Fruit fly (Drosophila melanogaster) whole organism, embryonic: ENCODE results near the gene Mgat4b.

ENCODE experiments used
- CG10274 ChIP-seq: fragments of 200-800 bp; sonication (Bioruptor generic); optimal IDR thresholded peaks from 3 replicates; lab custom pipeline; 2017; ENCODE audit warnings: missing biosample characterization, mild to moderate bottlenecking, missing genetic modification characterization
- CG1233 ChIP-seq: fragments of 200-800 bp; sonication (Bioruptor generic); optimal IDR thresholded peaks from 4 replicates; lab custom pipeline; 2018; ENCODE audit warnings: missing biosample characterization, mild to moderate bottlenecking, missing genetic modification characterization
- CG13624 ChIP-seq: fragments of 200-800 bp; sonication (Bioruptor generic); optimal IDR thresholded peaks from 2 replicates; lab custom pipeline; 2016; ENCODE audit warnings: missing biosample characterization, missing genetic modification characterization
- CG17328 ChIP-seq: fragments of 200-800 bp; sonication (Bioruptor generic); IDR thresholded peaks from 2 replicates; pipeline ENCODE4 v1.3.6; 2022; ENCODE audit warnings: missing biosample characterization, missing genetic modification characterization
- CG17912 ChIP-seq: fragments of 200-800 bp; sonication (Bioruptor generic); optimal IDR thresholded peaks from 2 replicates; lab custom pipeline; 2018; ENCODE audit warnings: missing biosample characterization, mild to moderate bottlenecking, missing genetic modification characterization
- CG1792 ChIP-seq: fragments of 200-800 bp; sonication (Bioruptor generic); optimal IDR thresholded peaks from 2 replicates; lab custom pipeline; 2016; ENCODE audit warnings: missing biosample characterization, missing genetic modification characterization
- CG18599 ChIP-seq: fragments of 200-800 bp; sonication (Bioruptor generic); optimal IDR thresholded peaks from 3 replicates; lab custom pipeline; 2017; ENCODE audit warnings: missing biosample characterization, missing genetic modification characterization, mild to moderate bottlenecking, moderate library complexity, missing genetic modification reagents
- CG31441 ChIP-seq: fragments of 200-800 bp; sonication (Bioruptor generic); IDR thresholded peaks from 2 replicates; pipeline ENCODE4 v1.3.6; 2022; ENCODE audit warnings: missing biosample characterization, missing genetic modification characterization
- CG42726 ChIP-seq: fragments of 200-800 bp; sonication (Bioruptor generic); IDR thresholded peaks from 2 replicates; pipeline ENCODE4 v1.3.6; 2022; ENCODE audit warnings: missing biosample characterization, missing genetic modification characterization; ENCODE audit not compliant: partially characterized antibody
- CG7271 ChIP-seq: fragments of 200-800 bp; sonication (Bioruptor generic); optimal IDR thresholded peaks from 2 replicates; lab custom pipeline; 2018; ENCODE audit warnings: missing biosample characterization, mild to moderate bottlenecking, missing genetic modification characterization, moderate library complexity
- CG7786 ChIP-seq: fragments of 200-800 bp; sonication (Bioruptor generic); optimal IDR thresholded peaks from 2 replicates; lab custom pipeline; 2016; ENCODE audit warnings: missing biosample characterization, missing genetic modification characterization
- CG8359 ChIP-seq: fragments of 200-800 bp; sonication (Bioruptor generic); optimal IDR thresholded peaks from 2 replicates; lab custom pipeline; 2017; ENCODE audit warnings: missing biosample characterization, mild to moderate bottlenecking, missing genetic modification characterization, borderline replicate concordance
- CG9797 ChIP-seq: fragments of 200-800 bp; sonication (Bioruptor generic); optimal IDR thresholded peaks from 3 replicates; lab custom pipeline; 2018; ENCODE audit warnings: missing biosample characterization, mild to moderate bottlenecking, missing genetic modification characterization
- D ChIP-seq, 2 experiments: fragments of 200-800 bp in 1 of 2; fragments of >200 bp in 1 of 2; sonication (Bioruptor generic) in 1 of 2; optimal IDR thresholded peaks; 2 replicates in 1 of 2; 3 replicates in 1 of 2; lab custom pipeline; 2017; ENCODE audit warnings: mild to moderate bottlenecking in 1 of 2, missing biosample characterization in 1 of 2, missing genetic modification characterization in 1 of 2, missing genetic modification reagents in 1 of 2
- Dfd ChIP-seq, 2 experiments: fragments of >200 bp; optimal IDR thresholded peaks; 2 replicates each; lab custom pipeline; 2017; ENCODE audit warnings: missing biosample characterization in 2 of 2, missing genetic modification characterization in 2 of 2
- Drgx ChIP-seq: fragments of 200-800 bp; sonication (Bioruptor generic); IDR thresholded peaks from 2 replicates; pipeline ENCODE4 v1.3.6; 2022; ENCODE audit warnings: missing biosample characterization, missing genetic modification characterization
- Hey ChIP-seq: fragments of 200-800 bp; sonication (Bioruptor generic); optimal IDR thresholded peaks from 3 replicates; lab custom pipeline; 2018; ENCODE audit warnings: missing biosample characterization, mild to moderate bottlenecking, missing genetic modification characterization
- Hr39 ChIP-seq: fragments of >200 bp; optimal IDR thresholded peaks from 2 replicates; lab custom pipeline; 2017
- NC2α ChIP-seq: fragments of 200-800 bp; sonication (Bioruptor generic); optimal IDR thresholded peaks from 2 replicates; lab custom pipeline; 2016; ENCODE audit warnings: missing biosample characterization, missing genetic modification characterization
- Oli ChIP-seq: fragments of 200-800 bp; sonication (Bioruptor generic); optimal IDR thresholded peaks from 2 replicates; lab custom pipeline; 2018; ENCODE audit warnings: missing biosample characterization, mild to moderate bottlenecking, missing genetic modification characterization, moderate library complexity
- Opbp ChIP-seq: fragments of 200-800 bp; sonication (Bioruptor generic); IDR thresholded peaks from 3 replicates; pipeline ENCODE4 v1.3.6; 2022; ENCODE audit warnings: missing biosample characterization, missing genetic modification characterization; ENCODE audit not compliant: partially characterized antibody
- PHDP ChIP-seq: fragments of 200-800 bp; sonication (Bioruptor generic); optimal IDR thresholded peaks from 3 replicates; lab custom pipeline; 2018; ENCODE audit warnings: missing biosample characterization, mild to moderate bottlenecking, missing genetic modification characterization, moderate library complexity
- Ptx1 ChIP-seq: fragments of 200-800 bp; sonication (Bioruptor generic); IDR thresholded peaks from 2 replicates; pipeline ENCODE4 v1.3.6; 2022; ENCODE audit warnings: missing biosample characterization, missing genetic modification characterization
- TFAM ChIP-seq: fragments of 200-800 bp; sonication (Bioruptor generic); optimal IDR thresholded peaks from 2 replicates; lab custom pipeline; 2017; ENCODE audit warnings: missing biosample characterization, missing genetic modification characterization, inconsistent platforms
- Taf1 ChIP-seq: fragments of 200-800 bp; sonication (Bioruptor generic); IDR thresholded peaks from 2 replicates; pipeline ENCODE4 v1.3.6; 2022; ENCODE audit warnings: missing biosample characterization, missing genetic modification characterization
- Usf ChIP-seq: fragments of 200-800 bp; sonication (Bioruptor generic); optimal IDR thresholded peaks from 2 replicates; lab custom pipeline; 2017; ENCODE audit warnings: missing genotype, missing biosample characterization, missing genetic modification characterization
- aop ChIP-seq: fragments of 200-800 bp; sonication (Bioruptor generic); IDR thresholded peaks from 2 replicates; pipeline ENCODE4 v1.3.6; 2022; ENCODE audit warnings: missing biosample characterization, missing genetic modification characterization
- ash1 ChIP-seq: fragments of 200-800 bp; sonication (Bioruptor generic); optimal IDR thresholded peaks from 2 replicates; lab custom pipeline; 2018; ENCODE audit warnings: missing biosample characterization, mild to moderate bottlenecking, missing genetic modification characterization
- az2 ChIP-seq: fragments of 200-800 bp; sonication (Bioruptor generic); optimal IDR thresholded peaks from 3 replicates; lab custom pipeline; 2016; ENCODE audit warnings: missing biosample characterization, missing genetic modification characterization
- bbx ChIP-seq: fragments of 200-800 bp; sonication (Bioruptor generic); IDR thresholded peaks from 2 replicates; pipeline ENCODE4 v1.3.6; 2022; ENCODE audit warnings: missing biosample characterization, missing genetic modification characterization; ENCODE audit not compliant: partially characterized antibody
- bigmax ChIP-seq: fragments of 200-800 bp; sonication (Bioruptor generic); optimal IDR thresholded peaks from 2 replicates; lab custom pipeline; 2018; ENCODE audit warnings: missing biosample characterization, mild to moderate bottlenecking, missing genetic modification characterization
- chif ChIP-seq, 2 experiments: fragments of 200-800 bp; sonication (Bioruptor generic); optimal IDR thresholded peaks; 3 replicates each; lab custom pipeline; 2016; ENCODE audit warnings: missing biosample characterization in 2 of 2, missing genetic modification characterization in 2 of 2
- da ChIP-seq: fragments of 200-800 bp; sonication (Bioruptor generic); optimal IDR thresholded peaks from 2 replicates; lab custom pipeline; 2016; ENCODE audit warnings: missing biosample characterization, missing genetic modification characterization
- dm ChIP-seq: fragments of 200-800 bp; sonication (Bioruptor generic); optimal IDR thresholded peaks from 3 replicates; lab custom pipeline; 2016; ENCODE audit warnings: missing biosample characterization, missing genetic modification characterization
- ems ChIP-seq: fragments of 200-800 bp; sonication (Bioruptor generic); optimal IDR thresholded peaks from 3 replicates; lab custom pipeline; 2016; ENCODE audit warnings: missing biosample characterization, missing genetic modification characterization
- ewg ChIP-seq: fragments of 200-800 bp; sonication (Bioruptor generic); optimal IDR thresholded peaks from 3 replicates; lab custom pipeline; 2017; ENCODE audit warnings: mild to moderate bottlenecking, missing biosample characterization, missing genetic modification reagents, missing genetic modification characterization
- eyg ChIP-seq: fragments of 200-800 bp; sonication (Bioruptor generic); optimal IDR thresholded peaks from 3 replicates; lab custom pipeline; 2016; ENCODE audit warnings: missing biosample characterization, missing genetic modification characterization
- gce ChIP-seq: fragments of 200-800 bp; sonication (Bioruptor generic); IDR thresholded peaks from 3 replicates; pipeline ENCODE4 v1.3.6; 2022; ENCODE audit warnings: missing biosample characterization, missing genetic modification characterization
- h ChIP-seq: fragments of >200 bp; optimal IDR thresholded peaks from 2 replicates; lab custom pipeline; 2017
- lmd ChIP-seq: fragments of 200-800 bp; sonication (Bioruptor generic); IDR thresholded peaks from 2 replicates; pipeline ENCODE4 v1.3.6; 2022; ENCODE audit warnings: missing biosample characterization, missing genetic modification characterization
- luna ChIP-seq: fragments of 200-800 bp; sonication (Bioruptor generic); optimal IDR thresholded peaks from 2 replicates; lab custom pipeline; 2016; ENCODE audit warnings: missing biosample characterization, missing genetic modification characterization
- nerfin-2 ChIP-seq: fragments of 200-800 bp; sonication (Bioruptor generic); IDR thresholded peaks from 2 replicates; pipeline ENCODE4 v1.3.6; 2022; ENCODE audit warnings: missing biosample characterization, missing genetic modification characterization; ENCODE audit not compliant: partially characterized antibody
- pzg ChIP-seq: fragments of 200-800 bp; sonication (Bioruptor generic); optimal IDR thresholded peaks from 3 replicates; lab custom pipeline; 2018; ENCODE audit warnings: missing biosample characterization, mild to moderate bottlenecking, missing genetic modification characterization, moderate library complexity
- rib ChIP-seq: fragments of 200-800 bp; sonication (Bioruptor generic); IDR thresholded peaks from 2 replicates; pipeline ENCODE4 v1.3.6; 2022; ENCODE audit warnings: missing biosample characterization, missing genetic modification characterization
- sd ChIP-seq: fragments of 200-800 bp; sonication (Bioruptor generic); optimal IDR thresholded peaks from 3 replicates; lab custom pipeline; 2018; ENCODE audit warnings: missing biosample characterization, mild to moderate bottlenecking, missing genetic modification characterization, moderate library complexity
- seq ChIP-seq: fragments of 200-800 bp; sonication (Bioruptor generic); IDR thresholded peaks from 2 replicates; pipeline ENCODE4 v1.3.6; 2022; ENCODE audit warnings: missing biosample characterization, missing genetic modification characterization
- slou ChIP-seq: fragments of 200-800 bp; sonication (Bioruptor generic); optimal IDR thresholded peaks from 3 replicates; lab custom pipeline; 2016; ENCODE audit warnings: missing biosample characterization, missing genetic modification characterization
- unc-4 ChIP-seq: fragments of 200-800 bp; sonication (Bioruptor generic); IDR thresholded peaks from 2 replicates; pipeline ENCODE4 v1.3.6; 2022; ENCODE audit warnings: missing biosample characterization, missing genetic modification characterization; ENCODE audit not compliant: partially characterized antibody
- zen2 ChIP-seq: fragments of 200-800 bp; sonication (Bioruptor generic); IDR thresholded peaks from 3 replicates; pipeline ENCODE4 v1.3.6; 2022; ENCODE audit warnings: missing biosample characterization, missing genetic modification characterization; ENCODE audit not compliant: partially characterized antibody

The Mgat4b gene

DNA sequence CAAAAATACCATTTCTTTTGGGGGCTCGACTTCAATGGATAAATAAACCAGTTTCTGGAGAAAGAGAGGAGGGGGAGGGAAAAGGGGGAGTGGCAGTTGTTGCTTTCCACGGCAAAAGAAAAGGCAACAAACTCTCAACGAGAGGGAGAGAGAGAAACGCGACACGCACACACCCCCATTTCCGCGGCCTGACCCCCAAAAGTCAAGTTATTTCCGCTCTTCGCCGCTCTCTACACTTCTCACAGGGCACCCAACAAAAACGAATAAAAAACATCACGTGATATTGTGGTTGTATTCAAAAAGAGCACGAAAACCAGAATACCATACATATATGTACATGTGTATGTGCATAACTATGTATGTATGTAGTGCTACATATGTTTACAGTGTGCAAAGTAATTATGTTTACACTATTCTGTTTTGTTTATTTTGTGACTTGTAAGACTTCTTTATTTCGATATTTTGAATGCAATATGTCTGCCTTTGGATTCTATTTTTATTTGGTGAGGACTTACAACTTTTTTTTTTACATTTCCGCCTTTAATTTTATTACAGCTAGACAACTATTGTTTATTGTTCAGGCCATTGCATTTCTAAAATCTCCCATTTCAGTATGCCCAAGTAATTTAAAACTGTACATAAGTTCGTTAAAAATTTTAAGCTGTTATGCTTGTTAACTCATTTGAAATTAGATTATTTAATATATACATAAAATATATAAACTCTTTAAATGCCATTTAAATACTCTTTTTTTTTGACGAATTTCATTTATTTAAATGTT lies 12.2 kb upstream of the Mgat4b start (continued):
- TF ChIP-seq Ptx1 (GFP tag; lab: Robert Waterston, UW) = peak; percentile 36; the same call in 1 of the 2 replicates
- TF ChIP-seq CG10274 (GFP tag; lab: Kevin White, UChicago) = no peak
- TF ChIP-seq aop (GFP tag; lab: Robert Waterston, UW) = peak; percentile 93
- no peak for TF ChIP-seq gce (GFP tag; lab: Robert Waterston, UW)
- no peak for TF ChIP-seq ems (GFP tag; lab: Kevin White, UChicago)
- TF ChIP-seq pzg (GFP tag; lab: Kevin White, UChicago) = peak; percentile 1
- TF ChIP-seq CG1792 (GFP tag; lab: Kevin White, UChicago) = no peak
- TF ChIP-seq nerfin-2 (GFP tag; lab: Robert Waterston, UW) = no peak
- TF ChIP-seq az2 = peak; percentile 60
- TF ChIP-seq CG17912 (GFP tag; lab: Kevin White, UChicago) = no peak
- TF ChIP-seq slou = peak; percentile 23
- peak; percentile 40 for TF ChIP-seq ewg (GFP tag; lab: Kevin White, UChicago)
- TF ChIP-seq CG13624 (GFP tag; lab: Kevin White, UChicago) = peak; percentile 29
- TF ChIP-seq dm (GFP tag; lab: Kevin White, UChicago) = no peak
- TF ChIP-seq CG8359 (GFP tag; lab: Kevin White, UChicago) = peak; percentile 55
- TF ChIP-seq PHDP (tag; lab: Kevin White, UChicago) = peak; percentile 63
- TF ChIP-seq bbx (GFP tag; lab: Robert Waterston, UW) = no peak
- TF ChIP-seq CG7271 (tag; lab: Kevin White, UChicago) = no peak
- peak; percentile 51 for TF ChIP-seq luna (GFP tag; lab: Kevin White, UChicago)
- no peak for TF ChIP-seq h (lab: Kevin White, UChicago)
- no peak for TF ChIP-seq Taf1
- TF ChIP-seq D (optimal IDR thresholded peaks at IDR 0.05; lab: Kevin White, UChicago) = no peak
- peak; percentile 71 for TF ChIP-seq D (GFP tag; optimal IDR thresholded peaks at IDR 0.05; lab: Kevin White, UChicago)
- TF ChIP-seq Hey = peak; percentile 44
- peak; percentile 82 for TF ChIP-seq CG31441 (GFP tag; lab: Robert Waterston, UW)
- TF ChIP-seq rib (GFP tag; lab: Robert Waterston, UW) = peak; percentile 55
- TF ChIP-seq Drgx (GFP tag; lab: Robert Waterston, UW) = peak; percentile 71
- no peak for TF ChIP-seq Opbp (GFP tag; lab: Robert Waterston, UW)
- peak; percentile 56 for TF ChIP-seq unc-4 (GFP tag; lab: Robert Waterston, UW)
- TF ChIP-seq CG9797 (GFP tag; lab: Kevin White, UChicago) = no peak
- no peak for TF ChIP-seq CG7786 (GFP tag; lab: Kevin White, UChicago)
- no peak for TF ChIP-seq ash1 (GFP tag; lab: Kevin White, UChicago)
- peak; percentile 77 for TF ChIP-seq CG1233 (GFP tag; lab: Kevin White, UChicago)
- no peak for TF ChIP-seq CG42726 (GFP tag; lab: Robert Waterston, UW)
- peak; percentile 35 for TF ChIP-seq CG17328 (GFP tag; lab: Robert Waterston, UW)
- TF ChIP-seq seq (GFP tag; lab: Robert Waterston, UW) = peak; percentile 80; the same call in 1 of the 2 replicates
- no peak for TF ChIP-seq TFAM
- no peak for TF ChIP-seq NC2α (GFP tag; lab: Kevin White, UChicago)
- peak; percentile 34 for TF ChIP-seq eyg (GFP tag; lab: Kevin White, UChicago)
- TF ChIP-seq Oli = peak; percentile 79
- TF ChIP-seq chif (GFP tag; optimal IDR thresholded peaks at IDR 0.05; lab: Kevin White, UChicago) = peak; percentile 26 to 63
- peak; percentile 53 for TF ChIP-seq CG18599
- peak; percentile 39 for TF ChIP-seq da (GFP tag; lab: Kevin White, UChicago)
- no peak for TF ChIP-seq Usf (GFP tag; lab: Kevin White, UChicago)
- no peak for TF ChIP-seq Hr39 (lab: Kevin White, UChicago)
- TF ChIP-seq sd (tag; lab: Kevin White, UChicago) = peak; percentile 94
- peak; percentile 46; the same call in 1 of the 2 replicates for TF ChIP-seq lmd (GFP tag; lab: Robert Waterston, UW)
- TF ChIP-seq Dfd (GFP tag; optimal IDR thresholded peaks at IDR 0.05; lab: Kevin White, UChicago) = no peak
- no peak for TF ChIP-seq bigmax (GFP tag; lab: Kevin White, UChicago)
- no peak; the same call in 2 of the 3 replicates for TF ChIP-seq zen2 (GFP tag; lab: Robert Waterston, UW)
